In genomic region chrII:6347341-6348118, ce11 we compare ENCODE assay signal across 1 worm cellular context.
TF ChIP-seq lines count a peak whose summit lies in the region.

Gene lgg-1 (minus strand): TSS chrII:6347719.

TF ChIP-seq in whole organism, L1 larva, 84 proteins besides CTCF, POLR2A, EP300 and RAD21 (continued from another document):
- TF ChIP-seq isw-1 (GFP tag; IDR thresholded peaks at IDR 0.05; lab: Robert Waterston, UW) (peak; percentile 49), pax-3 (tag; optimal IDR thresholded peaks at IDR 0.05; lab: Kevin White, UChicago) (peak; percentile 55), pag-3 (tag; optimal IDR thresholded peaks at IDR 0.05; lab: Kevin White, UChicago; ENCODE audit: borderline replicate concordance, insufficient read depth) (no peak), nhr-11 (tag; optimal IDR thresholded peaks at IDR 0.05; lab: Kevin White, UChicago) (no peak), rnt-1 (tag; optimal IDR thresholded peaks at IDR 0.05; lab: Kevin White, UChicago) (peak; percentile 58), ets-5 (GFP tag; IDR thresholded peaks at IDR 0.05; lab: Robert Waterston, UW) (no peak), aha-1 (tag; optimal IDR thresholded peaks at IDR 0.05; lab: Kevin White, UChicago) (no peak), irx-1 (tag; optimal IDR thresholded peaks at IDR 0.05; lab: Kevin White, UChicago) (no peak), snu-23 (GFP tag; optimal IDR thresholded peaks at IDR 0.05; lab: Kevin White, UChicago) (peak; percentile 83)
